Worm (Caenorhabditis elegans) whole organism, L3 larva: ENCODE data around the gene F12F6.7.

Experiments used
- R02D3.7 ChIP-seq: fragments of 150-350 bp; optimal IDR thresholded peaks from 2 replicates; lab custom pipeline; 2014; ENCODE audit warnings: missing biosample characterization, missing genetic modification characterization
- ZK546.5 ChIP-seq: sonication (generic microtip); optimal IDR thresholded peaks from 2 replicates; lab custom pipeline; 2017; ENCODE audit warnings: missing biosample characterization, missing genetic modification characterization
- aly-2 ChIP-seq: fragments of 150-350 bp; optimal IDR thresholded peaks from 2 replicates; lab custom pipeline; 2014; ENCODE audit warnings: missing biosample characterization, missing genetic modification characterization
- ama-1 ChIP-seq: fragments of 150-350 bp; optimal IDR thresholded peaks from 2 replicates; lab custom pipeline; 2018
- ceh-16 ChIP-seq: sonication (generic microtip); optimal IDR thresholded peaks from 2 replicates; lab custom pipeline; 2017; ENCODE audit warnings: missing biosample characterization, missing genetic modification characterization
- ceh-28 ChIP-seq: fragments of 150-350 bp; optimal IDR thresholded peaks from 2 replicates; lab custom pipeline; 2014; ENCODE audit warnings: missing biosample characterization, missing genetic modification reagents, missing genetic modification characterization
- ceh-82 ChIP-seq: fragments of 150-350 bp; optimal IDR thresholded peaks from 2 replicates; lab custom pipeline; 2014; ENCODE audit warnings: missing biosample characterization, missing genetic modification characterization
- egl-27 ChIP-seq: sonication (generic microtip); optimal IDR thresholded peaks from 4 replicates; lab custom pipeline; 2017; ENCODE audit warnings: missing biosample characterization, missing genetic modification reagents, missing genetic modification characterization
- egl-5 ChIP-seq: fragments of 150-350 bp; optimal IDR thresholded peaks from 2 replicates; lab custom pipeline; 2017; ENCODE audit warnings: missing biosample characterization, missing genetic modification reagents, missing genetic modification characterization, inconsistent platforms
- elt-2 ChIP-seq: sonication (generic microtip); optimal IDR thresholded peaks from 2 replicates; lab custom pipeline; 2016; ENCODE audit warnings: missing genetic modification reagents, mild to moderate bottlenecking, missing genetic modification characterization, missing compliant biosample characterization
- elt-3 ChIP-seq, 3 experiments: fragments of 150-350 bp in 1 of 3; sonication (generic microtip) in 2 of 3; optimal IDR thresholded peaks; 2 replicates in 2 of 3; 4 replicates in 1 of 3; lab custom pipeline; 2014 to 2017; ENCODE audit warnings: missing biosample characterization in 3 of 3, missing genetic modification characterization in 3 of 3
- eor-1 ChIP-seq, 2 experiments: fragments of 150-350 bp; optimal IDR thresholded peaks; 2 replicates each; lab custom pipeline; 2014 to 2018; ENCODE audit warnings: missing biosample characterization in 2 of 2, missing genetic modification characterization in 2 of 2
- fkh-10 ChIP-seq: sonication (generic microtip); optimal IDR thresholded peaks from 2 replicates; lab custom pipeline; 2017; ENCODE audit warnings: missing biosample characterization, missing genetic modification reagents, missing genetic modification characterization
- fkh-2 ChIP-seq: fragments of 150-350 bp; optimal IDR thresholded peaks from 2 replicates; lab custom pipeline; 2014; ENCODE audit warnings: missing biosample characterization, missing genetic modification reagents, missing genetic modification characterization
- fos-1 ChIP-seq: fragments of 150-350 bp; optimal IDR thresholded peaks from 2 replicates; lab custom pipeline; 2014; ENCODE audit warnings: missing biosample characterization, missing genetic modification characterization
- hmg-11 ChIP-seq: sonication (generic microtip); optimal IDR thresholded peaks from 2 replicates; lab custom pipeline; 2016; ENCODE audit warnings: missing genetic modification characterization, missing compliant biosample characterization
- jun-1 ChIP-seq: fragments of 150-350 bp; optimal IDR thresholded peaks from 2 replicates; lab custom pipeline; 2014; ENCODE audit warnings: missing biosample characterization, missing genetic modification reagents, missing genetic modification characterization
- lin-15B ChIP-seq: fragments of 150-350 bp; optimal IDR thresholded peaks from 2 replicates; lab custom pipeline; 2014; ENCODE audit warnings: missing biosample characterization, missing genetic modification characterization
- lin-39 ChIP-seq: fragments of 150-350 bp; optimal IDR thresholded peaks from 2 replicates; lab custom pipeline; 2018; ENCODE audit warnings: missing biosample characterization, missing genetic modification reagents, missing genetic modification characterization
- lsy-12 ChIP-seq: sonication (generic microtip); optimal IDR thresholded peaks from 2 replicates; lab custom pipeline; 2016; ENCODE audit warnings: mild to moderate bottlenecking, missing genetic modification characterization, missing compliant biosample characterization
- mdl-1 ChIP-seq: fragments of 150-350 bp; optimal IDR thresholded peaks from 2 replicates; lab custom pipeline; 2014; ENCODE audit warnings: missing biosample characterization, missing genetic modification characterization
- nfya-1 ChIP-seq: sonication (generic microtip); optimal IDR thresholded peaks from 2 replicates; lab custom pipeline; 2017; ENCODE audit warnings: missing genetic modification characterization, mild to moderate bottlenecking, missing compliant biosample characterization, antibody characterized with exemption, moderate library complexity; ENCODE audit not compliant: insufficient read depth
- nhr-11 ChIP-seq: fragments of 150-350 bp; optimal IDR thresholded peaks from 2 replicates; lab custom pipeline; 2014; ENCODE audit warnings: missing biosample characterization, missing genetic modification characterization
- nhr-23 ChIP-seq: fragments of 150-350 bp; optimal IDR thresholded peaks from 2 replicates; lab custom pipeline; 2014; ENCODE audit warnings: missing biosample characterization, missing genetic modification reagents, missing genetic modification characterization
- nhr-25 ChIP-seq: sonication (generic microtip); optimal IDR thresholded peaks from 2 replicates; lab custom pipeline; 2017; ENCODE audit warnings: missing biosample characterization, missing genetic modification characterization
- nhr-43 ChIP-seq: sonication (generic microtip); optimal IDR thresholded peaks from 2 replicates; lab custom pipeline; 2016; ENCODE audit warnings: mild to moderate bottlenecking, missing genetic modification characterization, missing compliant biosample characterization; ENCODE audit not compliant: poor library complexity, severe bottlenecking
- nhr-67 ChIP-seq: fragments of 150-350 bp; optimal IDR thresholded peaks from 2 replicates; lab custom pipeline; 2014; ENCODE audit warnings: missing biosample characterization, missing genetic modification characterization
- nhr-76 ChIP-seq: fragments of 150-350 bp; sonication (generic microtip); optimal IDR thresholded peaks from 5 replicates; lab custom pipeline; 2014; ENCODE audit warnings: missing biosample characterization, missing genetic modification characterization
- nhr-77 ChIP-seq: fragments of 150-350 bp; optimal IDR thresholded peaks from 2 replicates; lab custom pipeline; 2014; ENCODE audit warnings: missing biosample characterization, missing genetic modification characterization
- pha-4 ChIP-seq: fragments of 150-350 bp; optimal IDR thresholded peaks from 2 replicates; lab custom pipeline; 2014; ENCODE audit warnings: missing biosample characterization, missing genetic modification reagents, missing genetic modification characterization
- pqm-1 ChIP-seq: fragments of 150-350 bp; optimal IDR thresholded peaks from 2 replicates; lab custom pipeline; 2017; ENCODE audit warnings: missing biosample characterization, missing genetic modification characterization, inconsistent platforms
- sea-2 ChIP-seq: fragments of 150-350 bp; sonication (generic microtip); optimal IDR thresholded peaks from 4 replicates; lab custom pipeline; 2014; ENCODE audit warnings: missing biosample characterization, missing genetic modification reagents, missing genetic modification characterization
- skn-1 ChIP-seq: fragments of 150-350 bp; optimal IDR thresholded peaks from 2 replicates; lab custom pipeline; 2014; ENCODE audit warnings: missing biosample characterization, missing genetic modification characterization
- snpc-4 ChIP-seq: fragments of 150-350 bp; optimal IDR thresholded peaks from 2 replicates; lab custom pipeline; 2014; ENCODE audit warnings: missing biosample characterization, missing genetic modification characterization
- tbx-2 ChIP-seq: sonication (generic microtip); optimal IDR thresholded peaks from 2 replicates; lab custom pipeline; 2016; ENCODE audit warnings: mild to moderate bottlenecking, missing genetic modification characterization, missing compliant biosample characterization
- unc-39 ChIP-seq: sonication (generic microtip); optimal IDR thresholded peaks from 4 replicates; lab custom pipeline; 2017; ENCODE audit warnings: missing biosample characterization, missing genetic modification characterization
- unc-62 ChIP-seq: fragments of 150-350 bp; sonication (generic microtip); optimal IDR thresholded peaks from 4 replicates; lab custom pipeline; 2014; ENCODE audit warnings: missing biosample characterization, missing genetic modification reagents, missing genetic modification characterization
- zag-1 ChIP-seq: fragments of 150-350 bp; optimal IDR thresholded peaks from 2 replicates; lab custom pipeline; 2014; ENCODE audit warnings: missing biosample characterization, missing genetic modification characterization
- ztf-11 ChIP-seq: fragments of 150-350 bp; optimal IDR thresholded peaks from 2 replicates; lab custom pipeline; 2014; ENCODE audit warnings: missing biosample characterization, missing genetic modification characterization
- ztf-4 ChIP-seq: fragments of 150-350 bp; optimal IDR thresholded peaks from 2 replicates; lab custom pipeline; 2014; ENCODE audit warnings: missing biosample characterization, missing genetic modification characterization

Gene F12F6.7

DNA sequence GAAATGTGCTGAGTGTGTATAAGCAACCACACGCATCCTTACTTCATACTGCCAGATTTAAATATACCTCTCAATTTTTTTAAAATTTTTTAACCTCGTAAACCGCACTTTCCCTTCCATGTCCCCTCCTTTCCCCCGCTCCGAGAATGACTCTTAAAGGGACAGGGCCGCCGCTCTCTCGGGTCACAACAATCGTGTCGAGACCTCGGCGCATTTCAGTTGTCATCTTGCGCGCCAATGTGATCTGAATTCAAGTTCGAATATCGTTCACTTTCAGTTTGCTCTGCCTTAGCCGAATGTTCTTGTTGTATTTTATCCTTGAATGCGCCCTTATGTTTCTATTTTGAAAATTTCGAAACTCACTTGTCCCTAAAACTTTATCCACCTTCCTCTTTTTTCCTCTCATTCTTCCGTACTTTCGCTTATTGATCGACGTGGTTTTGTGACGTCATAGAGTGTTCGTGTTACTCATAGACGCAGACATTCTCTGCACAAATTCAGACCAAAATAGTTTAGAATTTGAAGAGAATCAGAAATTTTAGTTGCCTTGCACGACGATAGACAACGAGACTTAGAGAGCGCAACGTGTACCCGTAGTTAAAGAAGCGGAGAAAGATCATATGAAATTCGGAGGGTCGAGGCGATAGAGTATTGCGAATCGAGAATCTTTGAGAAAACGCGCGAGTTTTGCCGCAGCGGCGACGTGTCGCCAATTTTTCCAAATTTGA is 39.2 kb downstream of the F12F6.7 start:
- TF ChIP-seq pha-4 (tag; lab: Kevin White, UChicago) = peak; percentile 81
- TF ChIP-seq fkh-2 (tag; lab: Kevin White, UChicago) = no peak
- TF ChIP-seq lin-39 (tag; lab: Kevin White, UChicago) = no peak
- TF ChIP-seq jun-1 (tag; lab: Kevin White, UChicago) = peak; percentile 46
- peak; percentile 57 for TF ChIP-seq elt-2 (tag; lab: Kevin White, UChicago)
- no peak for TF ChIP-seq nhr-76 (tag; lab: Kevin White, UChicago)
- TF ChIP-seq nhr-23 (tag; lab: Kevin White, UChicago) = peak; percentile 77
- no peak for TF ChIP-seq ceh-16 (tag; lab: Kevin White, UChicago)
- peak; percentile 52 for TF ChIP-seq nhr-43 (tag; lab: Kevin White, UChicago)
- peak; percentile 59 for TF ChIP-seq pqm-1 (tag; lab: Kevin White, UChicago)
- TF ChIP-seq hmg-11 (tag; lab: Kevin White, UChicago) = peak; percentile 71
- no peak for TF ChIP-seq nhr-11 (tag; lab: Kevin White, UChicago)
- no peak for TF ChIP-seq ztf-11
- peak; percentile 32 for TF ChIP-seq unc-62
- TF ChIP-seq mdl-1 (tag; lab: Kevin White, UChicago) = no peak
- no peak for TF ChIP-seq fkh-10 (GFP tag; lab: Kevin White, UChicago)
- TF ChIP-seq ama-1 (lab: Kevin White, UChicago) = no peak
- no peak for TF ChIP-seq unc-39
- no peak for TF ChIP-seq tbx-2 (tag; lab: Kevin White, UChicago)
- TF ChIP-seq ZK546.5 (tag; lab: Kevin White, UChicago) = no peak
- TF ChIP-seq ceh-82 (tag; lab: Kevin White, UChicago) = no peak
- TF ChIP-seq snpc-4 (tag; lab: Kevin White, UChicago) = peak; percentile 36
- TF ChIP-seq lsy-12 = peak; percentile 58
- peak; percentile 91 for TF ChIP-seq ceh-28
- TF ChIP-seq elt-3 (tag; optimal IDR thresholded peaks at IDR 0.05; lab: Kevin White, UChicago) = no peak
- TF ChIP-seq nhr-77 (tag; lab: Kevin White, UChicago) = no peak
- peak; percentile 73 for TF ChIP-seq nfya-1
- peak; percentile 56 for TF ChIP-seq nhr-25
- no peak for TF ChIP-seq ztf-4 (tag; lab: Kevin White, UChicago)
- no peak for TF ChIP-seq egl-5 (tag; lab: Kevin White, UChicago)
- peak; percentile 25 for TF ChIP-seq sea-2 (GFP tag; lab: Kevin White, UChicago)
- TF ChIP-seq lin-15B (tag; lab: Kevin White, UChicago) = peak; percentile 59
- TF ChIP-seq R02D3.7 = peak; percentile 71
- TF ChIP-seq nhr-67 (tag; lab: Kevin White, UChicago) = no peak
- TF ChIP-seq, all 47 proteins: peak for 16

DNA sequence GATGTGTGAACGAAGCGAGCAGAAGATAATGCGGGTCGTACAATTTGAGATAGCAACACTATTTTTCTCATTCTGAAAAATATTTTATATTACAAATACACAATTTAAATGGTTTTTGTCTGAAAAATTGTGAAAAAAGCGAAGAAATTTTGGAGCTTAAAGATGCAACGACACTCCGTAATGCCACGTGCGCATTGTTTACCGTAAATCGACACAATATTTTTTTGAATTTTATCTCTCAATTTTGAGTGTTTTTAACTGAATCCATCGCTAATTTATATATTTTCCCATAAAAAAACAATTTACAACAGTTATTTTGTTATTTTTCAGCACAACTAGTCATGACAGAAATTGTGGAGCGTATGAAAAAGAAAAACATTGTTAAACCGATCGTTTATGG is 40.7 kb downstream of the F12F6.7 start, which contains the start of the genes M04B2.4 and gfl-1:
Gene M04B2.4 (minus strand): TSS at position 72 of the 400 bp plus-strand sequence.
Gene gfl-1 (plus strand): TSS at position 331 of the 400 bp plus-strand sequence.
- no peak for TF ChIP-seq fkh-10 (GFP tag; lab: Kevin White, UChicago)
- TF ChIP-seq ZK546.5 (tag; lab: Kevin White, UChicago) = no peak
- TF ChIP-seq pqm-1 (tag; lab: Kevin White, UChicago) = peak; percentile 10
- peak; percentile 64 for TF ChIP-seq pha-4 (tag; lab: Kevin White, UChicago)
- no peak for TF ChIP-seq fos-1 (tag; lab: Kevin White, UChicago)
- TF ChIP-seq unc-62 = no peak
- TF ChIP-seq zag-1 (tag; lab: Kevin White, UChicago) = no peak
- TF ChIP-seq lin-15B (tag; lab: Kevin White, UChicago) = peak; percentile 23
- peak; percentile 93 for TF ChIP-seq R02D3.7
- no peak for TF ChIP-seq ztf-4 (tag; lab: Kevin White, UChicago)
- TF ChIP-seq jun-1 (tag; lab: Kevin White, UChicago) = no peak
- TF ChIP-seq hmg-11 (tag; lab: Kevin White, UChicago) = no peak
- TF ChIP-seq eor-1 (tag; optimal IDR thresholded peaks at IDR 0.05; lab: Kevin White, UChicago) = no peak
- no peak for TF ChIP-seq egl-27 (tag; lab: Kevin White, UChicago)
- peak; percentile 1 for TF ChIP-seq elt-2 (tag; lab: Kevin White, UChicago)
- no peak for TF ChIP-seq skn-1 (tag; lab: Kevin White, UChicago)
- peak; percentile 44 for TF ChIP-seq nfya-1
- TF ChIP-seq aly-2 (tag; lab: Kevin White, UChicago) = no peak
